Worm (Caenorhabditis elegans) whole organism, L3 larva: ENCODE measurements around the gene F11A10.5.
A peak's percentile ranks its signal among the peaks of the same experiment; 100 is the strongest.

Source experiments
- R02D3.7 ChIP-seq: fragments of 150-350 bp; optimal IDR thresholded peaks from 2 replicates; lab custom pipeline; 2014; ENCODE audit warnings: missing biosample characterization, missing genetic modification characterization
- ZK546.5 ChIP-seq: sonication (generic microtip); optimal IDR thresholded peaks from 2 replicates; lab custom pipeline; 2017; ENCODE audit warnings: missing biosample characterization, missing genetic modification characterization
- aly-2 ChIP-seq: fragments of 150-350 bp; optimal IDR thresholded peaks from 2 replicates; lab custom pipeline; 2014; ENCODE audit warnings: missing biosample characterization, missing genetic modification characterization
- ama-1 ChIP-seq: fragments of 150-350 bp; optimal IDR thresholded peaks from 2 replicates; lab custom pipeline; 2018
- ceh-9 ChIP-seq: sonication (generic microtip); optimal IDR thresholded peaks from 2 replicates; lab custom pipeline; 2018; ENCODE audit warnings: missing biosample characterization, missing genetic modification characterization
- egl-27 ChIP-seq: sonication (generic microtip); optimal IDR thresholded peaks from 4 replicates; lab custom pipeline; 2017; ENCODE audit warnings: missing biosample characterization, missing genetic modification reagents, missing genetic modification characterization
- egl-5 ChIP-seq: fragments of 150-350 bp; optimal IDR thresholded peaks from 2 replicates; lab custom pipeline; 2017; ENCODE audit warnings: missing biosample characterization, missing genetic modification reagents, missing genetic modification characterization, inconsistent platforms
- elt-2 ChIP-seq: sonication (generic microtip); optimal IDR thresholded peaks from 2 replicates; lab custom pipeline; 2016; ENCODE audit warnings: missing genetic modification reagents, mild to moderate bottlenecking, missing genetic modification characterization, missing compliant biosample characterization
- elt-3 ChIP-seq, 3 experiments: fragments of 150-350 bp in 1 of 3; sonication (generic microtip) in 2 of 3; optimal IDR thresholded peaks; 2 replicates in 2 of 3; 4 replicates in 1 of 3; lab custom pipeline; 2014 to 2017; ENCODE audit warnings: missing biosample characterization in 3 of 3, missing genetic modification characterization in 3 of 3
- eor-1 ChIP-seq, 2 experiments: fragments of 150-350 bp; optimal IDR thresholded peaks; 2 replicates each; lab custom pipeline; 2014 to 2018; ENCODE audit warnings: missing biosample characterization in 2 of 2, missing genetic modification characterization in 2 of 2
- fkh-10 ChIP-seq: sonication (generic microtip); optimal IDR thresholded peaks from 2 replicates; lab custom pipeline; 2017; ENCODE audit warnings: missing biosample characterization, missing genetic modification reagents, missing genetic modification characterization
- fos-1 ChIP-seq: fragments of 150-350 bp; optimal IDR thresholded peaks from 2 replicates; lab custom pipeline; 2014; ENCODE audit warnings: missing biosample characterization, missing genetic modification characterization
- hmg-11 ChIP-seq: sonication (generic microtip); optimal IDR thresholded peaks from 2 replicates; lab custom pipeline; 2016; ENCODE audit warnings: missing genetic modification characterization, missing compliant biosample characterization
- lin-15B ChIP-seq: fragments of 150-350 bp; optimal IDR thresholded peaks from 2 replicates; lab custom pipeline; 2014; ENCODE audit warnings: missing biosample characterization, missing genetic modification characterization
- lin-39 ChIP-seq: fragments of 150-350 bp; optimal IDR thresholded peaks from 2 replicates; lab custom pipeline; 2018; ENCODE audit warnings: missing biosample characterization, missing genetic modification reagents, missing genetic modification characterization
- mdl-1 ChIP-seq: fragments of 150-350 bp; optimal IDR thresholded peaks from 2 replicates; lab custom pipeline; 2014; ENCODE audit warnings: missing biosample characterization, missing genetic modification characterization
- nfya-1 ChIP-seq: sonication (generic microtip); optimal IDR thresholded peaks from 2 replicates; lab custom pipeline; 2017; ENCODE audit warnings: missing genetic modification characterization, mild to moderate bottlenecking, missing compliant biosample characterization, antibody characterized with exemption, moderate library complexity; ENCODE audit not compliant: insufficient read depth
- nhr-11 ChIP-seq: fragments of 150-350 bp; optimal IDR thresholded peaks from 2 replicates; lab custom pipeline; 2014; ENCODE audit warnings: missing biosample characterization, missing genetic modification characterization
- nhr-12 ChIP-seq: fragments of 150-350 bp; optimal IDR thresholded peaks from 2 replicates; lab custom pipeline; 2014; ENCODE audit warnings: missing biosample characterization, missing genetic modification characterization
- nhr-23 ChIP-seq: fragments of 150-350 bp; optimal IDR thresholded peaks from 2 replicates; lab custom pipeline; 2014; ENCODE audit warnings: missing biosample characterization, missing genetic modification reagents, missing genetic modification characterization
- nhr-237 ChIP-seq: fragments of 150-350 bp; optimal IDR thresholded peaks from 2 replicates; lab custom pipeline; 2014; ENCODE audit warnings: missing biosample characterization, missing genetic modification characterization
- nhr-25 ChIP-seq: sonication (generic microtip); optimal IDR thresholded peaks from 2 replicates; lab custom pipeline; 2017; ENCODE audit warnings: missing biosample characterization, missing genetic modification characterization
- nhr-67 ChIP-seq: fragments of 150-350 bp; optimal IDR thresholded peaks from 2 replicates; lab custom pipeline; 2014; ENCODE audit warnings: missing biosample characterization, missing genetic modification characterization
- pha-4 ChIP-seq: fragments of 150-350 bp; optimal IDR thresholded peaks from 2 replicates; lab custom pipeline; 2014; ENCODE audit warnings: missing biosample characterization, missing genetic modification reagents, missing genetic modification characterization
- pqm-1 ChIP-seq: fragments of 150-350 bp; optimal IDR thresholded peaks from 2 replicates; lab custom pipeline; 2017; ENCODE audit warnings: missing biosample characterization, missing genetic modification characterization, inconsistent platforms
- sea-2 ChIP-seq: fragments of 150-350 bp; sonication (generic microtip); optimal IDR thresholded peaks from 4 replicates; lab custom pipeline; 2014; ENCODE audit warnings: missing biosample characterization, missing genetic modification reagents, missing genetic modification characterization
- snpc-4 ChIP-seq: fragments of 150-350 bp; optimal IDR thresholded peaks from 2 replicates; lab custom pipeline; 2014; ENCODE audit warnings: missing biosample characterization, missing genetic modification characterization
- tbx-2 ChIP-seq: sonication (generic microtip); optimal IDR thresholded peaks from 2 replicates; lab custom pipeline; 2016; ENCODE audit warnings: mild to moderate bottlenecking, missing genetic modification characterization, missing compliant biosample characterization
- unc-39 ChIP-seq: sonication (generic microtip); optimal IDR thresholded peaks from 4 replicates; lab custom pipeline; 2017; ENCODE audit warnings: missing biosample characterization, missing genetic modification characterization
- unc-62 ChIP-seq: fragments of 150-350 bp; sonication (generic microtip); optimal IDR thresholded peaks from 4 replicates; lab custom pipeline; 2014; ENCODE audit warnings: missing biosample characterization, missing genetic modification reagents, missing genetic modification characterization
- ztf-4 ChIP-seq: fragments of 150-350 bp; optimal IDR thresholded peaks from 2 replicates; lab custom pipeline; 2014; ENCODE audit warnings: missing biosample characterization, missing genetic modification characterization

The F11A10.5 gene

ce11 chrIV:12111477-12111876, 17.6 kb downstream of the F11A10.5 start, which contains the start of gene dlc-2:
Gene dlc-2, minus strand, starts transcription at chrIV:12111577.
- TF ChIP-seq ztf-4 (tag; lab: Kevin White, UChicago) = no peak
- TF ChIP-seq R02D3.7 (tag; lab: Kevin White, UChicago) = no peak
- TF ChIP-seq pha-4 = no peak
- TF ChIP-seq sea-2 (GFP tag; lab: Kevin White, UChicago) = no peak
- TF ChIP-seq nhr-11 (tag; lab: Kevin White, UChicago) = no peak
- no peak for TF ChIP-seq pqm-1 (tag; lab: Kevin White, UChicago)
- no peak for TF ChIP-seq fkh-10
- no peak for TF ChIP-seq snpc-4 (tag; lab: Kevin White, UChicago)
- TF ChIP-seq eor-1 (tag; optimal IDR thresholded peaks at IDR 0.05; lab: Kevin White, UChicago) = no peak
- TF ChIP-seq tbx-2 (tag; lab: Kevin White, UChicago) = no peak

- no peak for TF ChIP-seq mdl-1 (tag; lab: Kevin White, UChicago)
- no peak for TF ChIP-seq snpc-4 (tag; lab: Kevin White, UChicago)
- no peak for TF ChIP-seq lin-39 (tag; lab: Kevin White, UChicago)
- TF ChIP-seq ama-1 (lab: Kevin White, UChicago) = no peak
- TF ChIP-seq eor-1 (tag; optimal IDR thresholded peaks at IDR 0.05; lab: Kevin White, UChicago) = no peak
- no peak for TF ChIP-seq nhr-237 (tag; lab: Kevin White, UChicago)
- peak; percentile 17 for TF ChIP-seq nfya-1 (tag; lab: Kevin White, UChicago)
- no peak for TF ChIP-seq R02D3.7 (tag; lab: Kevin White, UChicago)
- no peak for TF ChIP-seq egl-27 (tag; lab: Kevin White, UChicago)
- TF ChIP-seq lin-15B = no peak
- TF ChIP-seq nhr-67 (tag; lab: Kevin White, UChicago) = no peak
- peak; percentile 43 for TF ChIP-seq egl-5
Measured at ce11 chrIV:12113056-12113455, 19.1 kb downstream of the F11A10.5 start.

ce11 chrIV:12114498-12114897, 20.6 kb downstream of the F11A10.5 start:
- TF ChIP-seq fkh-10 = peak; percentile 81
- peak; percentile 17 for TF ChIP-seq nfya-1 (tag; lab: Kevin White, UChicago)
- TF ChIP-seq sea-2 (GFP tag; lab: Kevin White, UChicago) = no peak

ce11 chrIV:12120536-12120935, 26.6 kb downstream of the F11A10.5 start:
- TF ChIP-seq nfya-1 (tag; lab: Kevin White, UChicago) = peak; percentile 97
- no peak for TF ChIP-seq ceh-9
- TF ChIP-seq eor-1 (tag; optimal IDR thresholded peaks at IDR 0.05; lab: Kevin White, UChicago) = no peak

- TF ChIP-seq lin-15B (peak; percentile 68), nfya-1 (tag; lab: Kevin White, UChicago) (peak; percentile 66), unc-39 (tag; lab: Kevin White, UChicago) (no peak), egl-27 (tag; lab: Kevin White, UChicago) (no peak), nhr-12 (tag; lab: Kevin White, UChicago) (no peak), sea-2 (GFP tag; lab: Kevin White, UChicago) (no peak), snpc-4 (tag; lab: Kevin White, UChicago) (peak; percentile 7), elt-2 (tag; lab: Kevin White, UChicago) (peak; percentile 2), ceh-9 (no peak), fkh-10 (no peak), unc-62 (GFP tag; lab: Kevin White, UChicago) (no peak), fos-1 (tag; lab: Kevin White, UChicago) (no peak), ZK546.5 (tag; lab: Kevin White, UChicago) (no peak), pha-4 (peak; percentile 81), lin-39 (tag; lab: Kevin White, UChicago) (peak; percentile 30), nhr-23 (no peak), nhr-25 (tag; lab: Kevin White, UChicago) (peak; percentile 8)
Measured at ce11 chrIV:12121076-12121475, 27.2 kb downstream of the F11A10.5 start, which contains the start of the genes ddb-1 and M18.6. Gene ddb-1, minus strand, starts transcription at chrIV:12121165. Gene M18.6, plus strand, starts transcription at chrIV:12121310.

- TF ChIP-seq elt-3 (tag; optimal IDR thresholded peaks at IDR 0.05; lab: Kevin White, UChicago) (no peak), hmg-11 (tag; lab: Kevin White, UChicago) (peak; percentile 34), ama-1 (lab: Kevin White, UChicago) (peak; percentile 15), nfya-1 (tag; lab: Kevin White, UChicago) (peak; percentile 63), elt-2 (tag; lab: Kevin White, UChicago) (peak; percentile 4), lin-39 (tag; lab: Kevin White, UChicago) (peak; percentile 9), pha-4 (peak; percentile 59), lin-15B (peak; percentile 13), aly-2 (tag; lab: Kevin White, UChicago) (no peak)
Measured at ce11 chrIV:12122874-12123664, 29.1 kb downstream of the F11A10.5 start, which contains the start of gene aly-3. Gene aly-3, plus strand, starts transcription at chrIV:12123282.
